Worm (Caenorhabditis elegans): Measurements from ENCODE around the gene eif-3.B.

Gene eif-3.B

DNA sequence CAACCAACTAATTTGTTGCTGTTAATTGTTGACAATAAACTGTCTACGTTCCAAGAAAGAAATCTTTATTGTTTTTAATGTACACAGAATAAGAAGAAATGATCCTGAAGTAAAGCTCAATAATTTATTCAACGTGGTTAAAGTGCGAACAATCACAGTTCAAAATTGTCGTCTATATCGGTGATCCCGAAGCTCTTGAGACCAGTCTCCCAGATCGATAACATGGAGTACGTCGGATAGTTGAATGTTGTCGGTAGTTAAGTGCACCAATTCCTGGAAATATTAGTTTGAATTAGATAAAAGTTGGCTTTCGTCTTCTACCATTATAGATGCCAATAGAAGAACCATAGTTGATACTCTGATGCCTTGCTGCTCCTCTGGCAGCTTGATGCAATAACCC, 20.9 kb downstream of the eif-3.B start:
- TF ChIP-seq snpc-1.1 (tag; optimal IDR thresholded peaks at IDR 0.05; ENCODE audit: insufficient read depth), result no peak
- peak; percentile 42 for TF ChIP-seq F49E8.2 (tag; optimal IDR thresholded peaks at IDR 0.05; ENCODE audit: insufficient read depth)
- TF ChIP-seq attf-6 (GFP tag; IDR thresholded peaks at IDR 0.05), result 0 out of 2 replicates have a peak, but pooled peaks have one; percentile 35
- peak; percentile 27; the same call in 1 of the 2 replicates for TF ChIP-seq pbrm-1 (GFP tag; IDR thresholded peaks at IDR 0.05)
- peak; percentile 28 for TF ChIP-seq him-1 (tag; optimal IDR thresholded peaks at IDR 0.05)
- no peak for TF ChIP-seq nhr-90 (tag; optimal IDR thresholded peaks at IDR 0.05)
- TF ChIP-seq F23B12.7 (tag; optimal IDR thresholded peaks at IDR 0.05; ENCODE audit: insufficient read depth), result no peak
- peak; percentile 18; the same call in 1 of the 2 replicates for TF ChIP-seq hmg-1.2 (GFP tag; IDR thresholded peaks at IDR 0.05)
- no peak for TF ChIP-seq F37B4.10 (GFP tag; IDR thresholded peaks at IDR 0.05)
- TF ChIP-seq ekl-4 (GFP tag; IDR thresholded peaks at IDR 0.05), result peak; percentile 38; the same call in 1 of the 2 replicates
- peak; percentile 34 for TF ChIP-seq hrde-1 (tag; optimal IDR thresholded peaks at IDR 0.05; ENCODE audit: borderline replicate concordance)
- TF ChIP-seq D2030.7 (GFP tag; IDR thresholded peaks at IDR 0.05), result peak; percentile 35; the same call in 1 of the 2 replicates
- no peak for TF ChIP-seq unc-130 (GFP tag; optimal IDR thresholded peaks at IDR 0.05)
- TF ChIP-seq F33H1.4 (GFP tag; IDR thresholded peaks at IDR 0.05), result peak; percentile 36
- 0 out of 2 replicates have a peak, but pooled peaks have one; percentile 7 for TF ChIP-seq cebp-2 (GFP tag; IDR thresholded peaks at IDR 0.05)
- peak; percentile 25 for TF ChIP-seq lin-54 (GFP tag; optimal IDR thresholded peaks at IDR 0.05)
- no peak for TF ChIP-seq zim-3 (tag; optimal IDR thresholded peaks at IDR 0.05)
- peak; percentile 50; the same call in 1 of the 2 replicates for TF ChIP-seq lin-26 (GFP tag; IDR thresholded peaks at IDR 0.05)
- no peak for TF ChIP-seq dpff-1 (tag; optimal IDR thresholded peaks at IDR 0.05)
- TF ChIP-seq sdz-38 (tag; optimal IDR thresholded peaks at IDR 0.05), result no peak
- TF ChIP-seq ceh-100 (GFP tag; IDR thresholded peaks at IDR 0.05), result no peak
- TF ChIP-seq tbp1 (GFP tag; optimal IDR thresholded peaks at IDR 0.05), result peak; percentile 27
- TF ChIP-seq B0336.3 (GFP tag; IDR thresholded peaks at IDR 0.05), result peak; percentile 54; the same call in 1 of the 2 replicates
- TF ChIP-seq Y56A3A.18 (GFP tag; IDR thresholded peaks at IDR 0.05), result peak; percentile 44; the same call in 1 of the 2 replicates
- no peak for TF ChIP-seq snpc-1.3 (tag; optimal IDR thresholded peaks at IDR 0.05; ENCODE audit: insufficient read depth)
- TF ChIP-seq hsf-1 (GFP tag; IDR thresholded peaks at IDR 0.05), result peak; percentile 65
- TF ChIP-seq ceh-91 (GFP tag; IDR thresholded peaks at IDR 0.05), result no peak
- TF ChIP-seq madf-3 (GFP tag; IDR thresholded peaks at IDR 0.05), result 0 out of 2 replicates have a peak, but pooled peaks have one; percentile 13
- peak; percentile 46; the same call in 1 of the 2 replicates for TF ChIP-seq rcor-1 (GFP tag; IDR thresholded peaks at IDR 0.05)
- TF ChIP-seq madf-6 (GFP tag; IDR thresholded peaks at IDR 0.05), result peak; percentile 68; the same call in 1 of the 2 replicates
- peak; percentile 66 for TF ChIP-seq snpc-3.4 (tag; optimal IDR thresholded peaks at IDR 0.05)
- TF ChIP-seq lin-35 (GFP tag; optimal IDR thresholded peaks at IDR 0.05), result peak in 1 of 3 experiments; percentile 42
- TF ChIP-seq sea-2 (GFP tag; IDR thresholded peaks at IDR 0.05), result no peak
- no peak for TF ChIP-seq cebp-1 (GFP tag; IDR thresholded peaks at IDR 0.05)
- peak; percentile 2 for TF ChIP-seq cebp-1 (tag; optimal IDR thresholded peaks at IDR 0.05)

DNA sequence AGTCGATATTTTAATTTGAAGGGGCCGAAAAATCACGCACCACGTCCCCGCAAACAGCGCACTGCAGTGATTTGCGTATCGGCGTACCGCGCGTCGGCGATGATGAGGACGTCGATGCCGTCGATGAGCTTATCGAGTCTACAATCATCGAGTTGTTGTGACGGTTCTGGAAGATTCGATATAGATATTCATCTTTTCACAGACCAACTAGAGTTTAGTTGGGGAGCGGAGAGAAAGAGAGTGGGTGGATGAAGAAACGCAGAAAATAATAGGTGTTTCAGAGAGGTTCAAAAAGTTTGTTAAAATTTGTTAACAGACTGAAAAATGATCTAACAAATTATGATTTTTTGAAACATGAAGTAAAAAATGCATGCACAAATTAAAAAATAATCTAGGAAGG, 23.2 kb downstream of the eif-3.B start, which contains the start of gene nhr-61:
Gene nhr-61, minus strand, starts transcription at position 168 of the 400 bp plus-strand sequence.
- TF ChIP-seq nhr-90 (tag; optimal IDR thresholded peaks at IDR 0.05) (no peak), nfyb-1 (GFP tag; IDR thresholded peaks at IDR 0.05) (no peak), pbrm-1 (GFP tag; IDR thresholded peaks at IDR 0.05) (no peak), nfya-1 (tag; optimal IDR thresholded peaks at IDR 0.05; ENCODE audit: borderline replicate concordance, insufficient read depth) (no peak), F22D6.2 (tag; optimal IDR thresholded peaks at IDR 0.05) (no peak), snpc-3.4 (tag; optimal IDR thresholded peaks at IDR 0.05) (no peak), bed-1 (GFP tag; IDR thresholded peaks at IDR 0.05) (no peak), lsy-27 (tag; optimal IDR thresholded peaks at IDR 0.05; ENCODE audit: borderline replicate concordance, insufficient read depth) (no peak), gei-17 (GFP tag; optimal IDR thresholded peaks at IDR 0.05) (no peak), F55B11.4 (tag; optimal IDR thresholded peaks at IDR 0.05; ENCODE audit: borderline replicate concordance, insufficient read depth) (no peak)

Data from whole organism, young adult.